Worm (Caenorhabditis elegans) whole organism, L3 larva: ENCODE data around the gene F16G10.3.
A peak's percentile ranks its signal among the peaks of the same experiment; 100 is the strongest.

Source experiments
- R02D3.7 ChIP-seq: fragments of 150-350 bp; optimal IDR thresholded peaks from 2 replicates; lab custom pipeline; 2014; ENCODE audit warnings: missing biosample characterization, missing genetic modification characterization
- ZK546.5 ChIP-seq: sonication (generic microtip); optimal IDR thresholded peaks from 2 replicates; lab custom pipeline; 2017; ENCODE audit warnings: missing biosample characterization, missing genetic modification characterization
- ceh-16 ChIP-seq: sonication (generic microtip); optimal IDR thresholded peaks from 2 replicates; lab custom pipeline; 2017; ENCODE audit warnings: missing biosample characterization, missing genetic modification characterization
- ceh-28 ChIP-seq: fragments of 150-350 bp; optimal IDR thresholded peaks from 2 replicates; lab custom pipeline; 2014; ENCODE audit warnings: missing biosample characterization, missing genetic modification reagents, missing genetic modification characterization
- daf-12 ChIP-seq: fragments of 150-350 bp; optimal IDR thresholded peaks from 2 replicates; lab custom pipeline; 2014; ENCODE audit warnings: missing biosample characterization, missing genetic modification reagents, missing genetic modification characterization
- egl-27 ChIP-seq: sonication (generic microtip); optimal IDR thresholded peaks from 4 replicates; lab custom pipeline; 2017; ENCODE audit warnings: missing biosample characterization, missing genetic modification reagents, missing genetic modification characterization
- elt-1 ChIP-seq: fragments of 150-350 bp; optimal IDR thresholded peaks from 2 replicates; lab custom pipeline; 2014; ENCODE audit warnings: missing biosample characterization, missing genetic modification characterization
- elt-2 ChIP-seq: sonication (generic microtip); optimal IDR thresholded peaks from 2 replicates; lab custom pipeline; 2016; ENCODE audit warnings: missing genetic modification reagents, mild to moderate bottlenecking, missing genetic modification characterization, missing compliant biosample characterization
- elt-3 ChIP-seq, 3 experiments: fragments of 150-350 bp in 1 of 3; sonication (generic microtip) in 2 of 3; optimal IDR thresholded peaks; 2 replicates in 2 of 3; 4 replicates in 1 of 3; lab custom pipeline; 2014 to 2017; ENCODE audit warnings: missing biosample characterization in 3 of 3, missing genetic modification characterization in 3 of 3
- eor-1 ChIP-seq, 2 experiments: fragments of 150-350 bp; optimal IDR thresholded peaks; 2 replicates each; lab custom pipeline; 2014 to 2018; ENCODE audit warnings: missing biosample characterization in 2 of 2, missing genetic modification characterization in 2 of 2
- fkh-10 ChIP-seq: sonication (generic microtip); optimal IDR thresholded peaks from 2 replicates; lab custom pipeline; 2017; ENCODE audit warnings: missing biosample characterization, missing genetic modification reagents, missing genetic modification characterization
- fos-1 ChIP-seq: fragments of 150-350 bp; optimal IDR thresholded peaks from 2 replicates; lab custom pipeline; 2014; ENCODE audit warnings: missing biosample characterization, missing genetic modification characterization
- hmg-11 ChIP-seq: sonication (generic microtip); optimal IDR thresholded peaks from 2 replicates; lab custom pipeline; 2016; ENCODE audit warnings: missing genetic modification characterization, missing compliant biosample characterization
- jun-1 ChIP-seq: fragments of 150-350 bp; optimal IDR thresholded peaks from 2 replicates; lab custom pipeline; 2014; ENCODE audit warnings: missing biosample characterization, missing genetic modification reagents, missing genetic modification characterization
- lin-15B ChIP-seq: fragments of 150-350 bp; optimal IDR thresholded peaks from 2 replicates; lab custom pipeline; 2014; ENCODE audit warnings: missing biosample characterization, missing genetic modification characterization
- lin-39 ChIP-seq: fragments of 150-350 bp; optimal IDR thresholded peaks from 2 replicates; lab custom pipeline; 2018; ENCODE audit warnings: missing biosample characterization, missing genetic modification reagents, missing genetic modification characterization
- lsy-12 ChIP-seq: sonication (generic microtip); optimal IDR thresholded peaks from 2 replicates; lab custom pipeline; 2016; ENCODE audit warnings: mild to moderate bottlenecking, missing genetic modification characterization, missing compliant biosample characterization
- mml-1 ChIP-seq: fragments of 150-350 bp; sonication (generic microtip); optimal IDR thresholded peaks from 3 replicates; lab custom pipeline; 2014; ENCODE audit warnings: missing biosample characterization, missing genetic modification characterization
- nfya-1 ChIP-seq: sonication (generic microtip); optimal IDR thresholded peaks from 2 replicates; lab custom pipeline; 2017; ENCODE audit warnings: missing genetic modification characterization, mild to moderate bottlenecking, missing compliant biosample characterization, antibody characterized with exemption, moderate library complexity; ENCODE audit not compliant: insufficient read depth
- nhr-11 ChIP-seq: fragments of 150-350 bp; optimal IDR thresholded peaks from 2 replicates; lab custom pipeline; 2014; ENCODE audit warnings: missing biosample characterization, missing genetic modification characterization
- nhr-12 ChIP-seq: fragments of 150-350 bp; optimal IDR thresholded peaks from 2 replicates; lab custom pipeline; 2014; ENCODE audit warnings: missing biosample characterization, missing genetic modification characterization
- nhr-23 ChIP-seq: fragments of 150-350 bp; optimal IDR thresholded peaks from 2 replicates; lab custom pipeline; 2014; ENCODE audit warnings: missing biosample characterization, missing genetic modification reagents, missing genetic modification characterization
- nhr-237 ChIP-seq: fragments of 150-350 bp; optimal IDR thresholded peaks from 2 replicates; lab custom pipeline; 2014; ENCODE audit warnings: missing biosample characterization, missing genetic modification characterization
- nhr-25 ChIP-seq: sonication (generic microtip); optimal IDR thresholded peaks from 2 replicates; lab custom pipeline; 2017; ENCODE audit warnings: missing biosample characterization, missing genetic modification characterization
- nhr-28 ChIP-seq: fragments of 150-350 bp; optimal IDR thresholded peaks from 2 replicates; lab custom pipeline; 2014; ENCODE audit warnings: missing biosample characterization, missing genetic modification characterization
- nhr-43 ChIP-seq: sonication (generic microtip); optimal IDR thresholded peaks from 2 replicates; lab custom pipeline; 2016; ENCODE audit warnings: mild to moderate bottlenecking, missing genetic modification characterization, missing compliant biosample characterization; ENCODE audit not compliant: poor library complexity, severe bottlenecking
- nhr-67 ChIP-seq: fragments of 150-350 bp; optimal IDR thresholded peaks from 2 replicates; lab custom pipeline; 2014; ENCODE audit warnings: missing biosample characterization, missing genetic modification characterization
- nhr-77 ChIP-seq: fragments of 150-350 bp; optimal IDR thresholded peaks from 2 replicates; lab custom pipeline; 2014; ENCODE audit warnings: missing biosample characterization, missing genetic modification characterization
- pha-4 ChIP-seq: fragments of 150-350 bp; optimal IDR thresholded peaks from 2 replicates; lab custom pipeline; 2014; ENCODE audit warnings: missing biosample characterization, missing genetic modification reagents, missing genetic modification characterization
- pqm-1 ChIP-seq: fragments of 150-350 bp; optimal IDR thresholded peaks from 2 replicates; lab custom pipeline; 2017; ENCODE audit warnings: missing biosample characterization, missing genetic modification characterization, inconsistent platforms
- sea-2 ChIP-seq: fragments of 150-350 bp; sonication (generic microtip); optimal IDR thresholded peaks from 4 replicates; lab custom pipeline; 2014; ENCODE audit warnings: missing biosample characterization, missing genetic modification reagents, missing genetic modification characterization
- skn-1 ChIP-seq: fragments of 150-350 bp; optimal IDR thresholded peaks from 2 replicates; lab custom pipeline; 2014; ENCODE audit warnings: missing biosample characterization, missing genetic modification characterization
- tbx-2 ChIP-seq: sonication (generic microtip); optimal IDR thresholded peaks from 2 replicates; lab custom pipeline; 2016; ENCODE audit warnings: mild to moderate bottlenecking, missing genetic modification characterization, missing compliant biosample characterization
- unc-39 ChIP-seq: sonication (generic microtip); optimal IDR thresholded peaks from 4 replicates; lab custom pipeline; 2017; ENCODE audit warnings: missing biosample characterization, missing genetic modification characterization
- unc-62 ChIP-seq: fragments of 150-350 bp; sonication (generic microtip); optimal IDR thresholded peaks from 4 replicates; lab custom pipeline; 2014; ENCODE audit warnings: missing biosample characterization, missing genetic modification reagents, missing genetic modification characterization
- zag-1 ChIP-seq: fragments of 150-350 bp; optimal IDR thresholded peaks from 2 replicates; lab custom pipeline; 2014; ENCODE audit warnings: missing biosample characterization, missing genetic modification characterization
- ztf-11 ChIP-seq: fragments of 150-350 bp; optimal IDR thresholded peaks from 2 replicates; lab custom pipeline; 2014; ENCODE audit warnings: missing biosample characterization, missing genetic modification characterization
- ztf-4 ChIP-seq: fragments of 150-350 bp; optimal IDR thresholded peaks from 2 replicates; lab custom pipeline; 2014; ENCODE audit warnings: missing biosample characterization, missing genetic modification characterization

Gene F16G10.3

ce11 chrII:2363673-2364072 lies 8.5 kb upstream of the F16G10.3 start, which contains the start of gene F43C11.11:
Gene F43C11.11, minus strand, starts transcription at chrII:2363773.
- TF ChIP-seq nhr-28 (no peak), lsy-12 (tag; lab: Kevin White, UChicago) (no peak), pha-4 (tag; lab: Kevin White, UChicago) (no peak)

- TF ChIP-seq unc-39 (tag; lab: Kevin White, UChicago) (no peak), hmg-11 (no peak), nhr-67 (tag; lab: Kevin White, UChicago) (no peak), mml-1 (tag; lab: Kevin White, UChicago) (no peak), elt-3 (tag; optimal IDR thresholded peaks at IDR 0.05; lab: Kevin White, UChicago) (no peak), zag-1 (tag; lab: Kevin White, UChicago) (no peak), lsy-12 (tag; lab: Kevin White, UChicago) (no peak), nhr-77 (tag; lab: Kevin White, UChicago) (no peak), eor-1 (tag; optimal IDR thresholded peaks at IDR 0.05; lab: Kevin White, UChicago) (no peak), nhr-11 (tag; lab: Kevin White, UChicago) (no peak), lin-15B (tag; lab: Kevin White, UChicago) (no peak)
These were observed 5.4 kb upstream of the F16G10.3 start, which contains the start of the genes F43C11.12 and F16G10.5 for ce11 chrII:2366623-2367365. Gene F43C11.12, minus strand, starts transcription at chrII:2366723. Gene F16G10.5, plus strand, starts transcription at chrII:2367315.

ce11 chrII:2368956-2369355 lies 3.2 kb upstream of the F16G10.3 start, which contains the start of gene hpo-25:
Gene hpo-25, plus strand, starts transcription at chrII:2369256.
- TF ChIP-seq nhr-237 (tag; lab: Kevin White, UChicago) (no peak), lin-39 (tag; lab: Kevin White, UChicago) (no peak), daf-12 (tag; lab: Kevin White, UChicago) (no peak), nhr-77 (tag; lab: Kevin White, UChicago) (no peak), elt-1 (no peak), unc-39 (tag; lab: Kevin White, UChicago) (no peak), R02D3.7 (no peak), mml-1 (tag; lab: Kevin White, UChicago) (no peak), ztf-4 (tag; lab: Kevin White, UChicago) (no peak), nhr-28 (no peak)

DNA sequence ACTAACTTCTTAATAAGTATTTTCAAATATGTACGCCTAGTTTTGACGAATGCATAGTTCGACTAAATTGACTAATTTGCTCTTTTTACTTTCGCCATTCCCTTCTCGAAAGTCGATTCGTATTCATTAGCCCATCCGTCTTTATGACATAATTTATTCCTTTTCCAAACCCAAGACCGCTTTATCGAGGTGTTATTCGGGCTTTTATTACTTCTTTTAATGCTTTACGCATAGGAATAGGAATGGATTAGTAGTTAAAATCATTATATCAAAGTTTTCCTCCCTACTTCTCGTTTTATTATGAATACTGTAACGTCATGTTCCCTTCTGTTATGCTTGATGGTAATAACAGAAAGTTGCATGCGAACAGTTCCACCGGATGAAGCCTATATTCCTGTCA lies 2.8 kb downstream of the F16G10.3 start, which contains the start of gene F16G10.2:
Gene F16G10.2 (plus strand): TSS at position 301 of the 400 bp plus-strand sequence.
- TF ChIP-seq nhr-28: no peak

- TF ChIP-seq elt-2 (no peak), nhr-77 (tag; lab: Kevin White, UChicago) (no peak), eor-1 (tag; optimal IDR thresholded peaks at IDR 0.05; lab: Kevin White, UChicago) (no peak), mml-1 (tag; lab: Kevin White, UChicago) (no peak), nhr-28 (no peak)
- TF ChIP-seq, all 47 proteins: peak for 0
These were observed 5.6 kb downstream of the F16G10.3 start, which contains the start of gene F16G10.6 for ce11 chrII:2377751-2378150. Gene F16G10.6, minus strand, starts transcription at chrII:2377851.

- TF ChIP-seq ztf-11 (tag; lab: Kevin White, UChicago) (no peak), sea-2 (GFP tag; lab: Kevin White, UChicago) (no peak), pha-4 (tag; lab: Kevin White, UChicago) (peak; percentile 79), nhr-28 (no peak), ZK546.5 (tag; lab: Kevin White, UChicago) (no peak), nhr-77 (tag; lab: Kevin White, UChicago) (no peak), nfya-1 (tag; lab: Kevin White, UChicago) (no peak), pqm-1 (peak; percentile 98), fos-1 (tag; lab: Kevin White, UChicago) (peak; percentile 80), lin-39 (tag; lab: Kevin White, UChicago) (no peak), jun-1 (tag; lab: Kevin White, UChicago) (peak; percentile 99), skn-1 (no peak), nhr-12 (tag; lab: Kevin White, UChicago) (no peak), nhr-43 (tag; lab: Kevin White, UChicago) (no peak), nhr-25 (tag; lab: Kevin White, UChicago) (no peak), mml-1 (tag; lab: Kevin White, UChicago) (no peak), elt-2 (peak; percentile 100), ceh-16 (no peak), lsy-12 (tag; lab: Kevin White, UChicago) (peak; percentile 91), ceh-28 (tag; lab: Kevin White, UChicago) (peak; percentile 5), nhr-23 (tag; lab: Kevin White, UChicago) (no peak), fkh-10 (GFP tag; lab: Kevin White, UChicago) (no peak), unc-62 (GFP tag; lab: Kevin White, UChicago) (no peak), eor-1 (tag; optimal IDR thresholded peaks at IDR 0.05; lab: Kevin White, UChicago) (no peak), nhr-67 (tag; lab: Kevin White, UChicago) (no peak), tbx-2 (no peak), unc-39 (tag; lab: Kevin White, UChicago) (no peak), egl-27 (peak; percentile 93)
These were observed 6.3 kb downstream of the F16G10.3 start for ce11 chrII:2378465-2379009.
